Worm (Caenorhabditis elegans) whole organism, L2 larva: ENCODE results near the gene coh-3.

Source experiments
- R02D3.7 ChIP-seq: fragments of 150-350 bp; optimal IDR thresholded peaks from 2 replicates; lab custom pipeline; 2014; ENCODE audit warnings: missing biosample characterization, missing genetic modification characterization
- ama-1 ChIP-seq: fragments of 150-350 bp; optimal IDR thresholded peaks from 2 replicates; lab custom pipeline; 2018; ENCODE audit warnings: inconsistent platforms
- lin-11 ChIP-seq: fragments of 150-350 bp; sonication (generic microtip); optimal IDR thresholded peaks from 2 replicates; lab custom pipeline; 2014; ENCODE audit warnings: missing biosample characterization, missing genetic modification characterization, inconsistent platforms, mixed read lengths
- lsy-2 ChIP-seq, 2 experiments: fragments of 150-350 bp in 1 of 2; sonication (generic microtip) in 1 of 2; optimal IDR thresholded peaks; 2 replicates each; lab custom pipeline; 2014 to 2017; ENCODE audit warnings: missing biosample characterization in 2 of 2, missing genetic modification characterization in 2 of 2
- nhr-6 ChIP-seq: fragments of 150-350 bp; optimal IDR thresholded peaks from 2 replicates; lab custom pipeline; 2014; ENCODE audit warnings: missing biosample characterization, missing genetic modification characterization
- sma-9 ChIP-seq, 2 experiments: fragments of 150-350 bp in 1 of 2; sonication (generic microtip) in 1 of 2; optimal IDR thresholded peaks; 2 replicates each; lab custom pipeline; 2014 to 2016; ENCODE audit warnings: missing genetic modification characterization in 2 of 2, mild to moderate bottlenecking in 1 of 2, missing biosample characterization in 1 of 2, missing compliant biosample characterization in 1 of 2, missing genetic modification reagents in 1 of 2, moderate library complexity in 1 of 2
- unc-62 ChIP-seq: fragments of 150-350 bp; optimal IDR thresholded peaks from 2 replicates; lab custom pipeline; 2014; ENCODE audit warnings: missing biosample characterization, missing genetic modification reagents, missing genetic modification characterization
- zag-1 ChIP-seq: fragments of 150-350 bp; optimal IDR thresholded peaks from 2 replicates; lab custom pipeline; 2014; ENCODE audit warnings: missing biosample characterization, missing genetic modification characterization

DNA sequence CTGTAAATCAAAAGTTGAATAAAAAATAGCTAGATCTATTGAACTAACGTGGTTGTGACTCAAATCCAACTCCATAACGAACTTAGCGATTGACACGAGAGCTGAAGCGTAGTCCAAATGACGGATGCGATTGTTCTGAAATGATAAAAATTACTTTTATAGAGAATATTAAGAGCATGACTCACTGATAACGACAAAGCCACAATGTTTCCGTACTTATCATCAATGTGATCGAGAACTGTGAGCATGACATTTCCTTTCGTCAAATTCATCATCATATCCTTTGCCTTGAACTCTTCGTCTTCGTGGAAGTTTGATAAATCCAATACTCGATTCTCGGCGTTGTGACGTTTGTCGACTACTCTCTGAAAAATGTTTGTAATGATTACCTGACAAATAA lies 43.2 kb upstream of the coh-3 start:
- no peak for TF ChIP-seq unc-62
- no peak for TF ChIP-seq lsy-2 (tag; optimal IDR thresholded peaks at IDR 0.05; lab: Kevin White, UChicago)
- TF ChIP-seq lin-11 (tag; lab: Kevin White, UChicago): no peak
- no peak for TF ChIP-seq ama-1 (lab: Kevin White, UChicago)
- no peak for TF ChIP-seq zag-1 (tag; lab: Kevin White, UChicago)
- no peak for TF ChIP-seq sma-9 (GFP tag; optimal IDR thresholded peaks at IDR 0.05; lab: Kevin White, UChicago)
- TF ChIP-seq sma-9 (tag; optimal IDR thresholded peaks at IDR 0.05; lab: Kevin White, UChicago): no peak
- TF ChIP-seq R02D3.7 (tag; lab: Kevin White, UChicago): no peak
- TF ChIP-seq nhr-6: no peak
